Fruit fly (Drosophila melanogaster) whole organism, embryonic: Measurements from ENCODE around the gene Spn88Eb.

Experiments
- Atf6 ChIP-seq: fragments of 200-800 bp; sonication (Bioruptor generic); IDR thresholded peaks from 2 replicates; pipeline ENCODE4 v1.3.6; 2022; ENCODE audit warnings: missing biosample characterization, missing genetic modification characterization
- CG10267 ChIP-seq: fragments of 200-800 bp; sonication (Bioruptor generic); optimal IDR thresholded peaks from 2 replicates; lab custom pipeline; 2018; ENCODE audit warnings: missing biosample characterization, mild to moderate bottlenecking, missing genetic modification characterization, moderate library complexity
- CG11696 ChIP-seq: fragments of 200-800 bp; sonication (Bioruptor generic); IDR thresholded peaks from 2 replicates; pipeline ENCODE4 v1.3.6; 2022; ENCODE audit warnings: missing biosample characterization, missing genetic modification characterization
- CG12155 ChIP-seq: fragments of 200-800 bp; sonication (Bioruptor generic); optimal IDR thresholded peaks from 3 replicates; lab custom pipeline; 2016; ENCODE audit warnings: missing biosample characterization, missing genetic modification characterization
- CG14014 ChIP-seq: fragments of 200-800 bp; sonication (Bioruptor generic); IDR thresholded peaks from 2 replicates; pipeline ENCODE4 v1.3.6; 2022; ENCODE audit warnings: missing biosample characterization, missing genetic modification characterization
- CG14667 ChIP-seq: fragments of 200-800 bp; sonication (Bioruptor generic); IDR thresholded peaks from 2 replicates; pipeline ENCODE4 v1.3.6; 2022; ENCODE audit warnings: missing biosample characterization, missing genetic modification characterization
- CG14710 ChIP-seq: fragments of 200-800 bp; sonication (Bioruptor generic); optimal IDR thresholded peaks from 3 replicates; lab custom pipeline; 2019; ENCODE audit warnings: missing biosample characterization, mild to moderate bottlenecking, missing genetic modification characterization, moderate library complexity
- CG1602 ChIP-seq: fragments of 200-800 bp; sonication (Bioruptor generic); optimal IDR thresholded peaks from 3 replicates; lab custom pipeline; 2016; ENCODE audit warnings: missing biosample characterization, missing genetic modification characterization
- CG16863 ChIP-seq: fragments of 200-800 bp; sonication (Bioruptor generic); optimal IDR thresholded peaks from 3 replicates; lab custom pipeline; 2016; ENCODE audit warnings: missing biosample characterization, missing genetic modification characterization
- CG17912 ChIP-seq: fragments of 200-800 bp; sonication (Bioruptor generic); optimal IDR thresholded peaks from 2 replicates; lab custom pipeline; 2018; ENCODE audit warnings: missing biosample characterization, mild to moderate bottlenecking, missing genetic modification characterization
- CG32532 ChIP-seq: fragments of 200-800 bp; sonication (Bioruptor generic); IDR thresholded peaks from 2 replicates; pipeline ENCODE4 v1.3.6; 2022; ENCODE audit warnings: missing biosample characterization, missing genetic modification characterization
- CG43689 ChIP-seq: fragments of 200-800 bp; sonication (Bioruptor generic); IDR thresholded peaks from 2 replicates; pipeline ENCODE4 v1.3.6; 2022; ENCODE audit warnings: missing biosample characterization, missing genetic modification characterization
- CG6254 ChIP-seq: fragments of 200-800 bp; sonication (Bioruptor generic); optimal IDR thresholded peaks from 3 replicates; lab custom pipeline; 2017; ENCODE audit warnings: mild to moderate bottlenecking, missing biosample characterization, missing genetic modification reagents, missing genetic modification characterization
- CG6683 ChIP-seq: fragments of 200-800 bp; sonication (Bioruptor generic); optimal IDR thresholded peaks from 2 replicates; lab custom pipeline; 2017; ENCODE audit warnings: missing biosample characterization, mild to moderate bottlenecking, missing genetic modification characterization, missing genetic modification reagents
- CG7372 ChIP-seq: fragments of 200-800 bp; sonication (Bioruptor generic); IDR thresholded peaks from 2 replicates; pipeline ENCODE4 v1.3.6; 2022; ENCODE audit warnings: missing biosample characterization, missing genetic modification characterization
- CG8281 ChIP-seq: fragments of 200-800 bp; sonication (Bioruptor generic); optimal IDR thresholded peaks from 2 replicates; lab custom pipeline; 2018; ENCODE audit warnings: missing biosample characterization, mild to moderate bottlenecking, missing genetic modification characterization, moderate library complexity
- CG9876 ChIP-seq: fragments of 200-800 bp; sonication (Bioruptor generic); optimal IDR thresholded peaks from 2 replicates; lab custom pipeline; 2016; ENCODE audit warnings: missing biosample characterization, missing genetic modification characterization
- CkIIα-i1 ChIP-seq: fragments of 200-800 bp; sonication (Bioruptor generic); IDR thresholded peaks from 2 replicates; pipeline ENCODE4 v1.3.6; 2022; ENCODE audit warnings: missing biosample characterization, missing genetic modification characterization
- Dip3 ChIP-seq: fragments of 200-800 bp; sonication (Bioruptor generic); optimal IDR thresholded peaks from 3 replicates; lab custom pipeline; 2016; ENCODE audit warnings: missing biosample characterization, missing genetic modification characterization
- Drgx ChIP-seq: fragments of 200-800 bp; sonication (Bioruptor generic); IDR thresholded peaks from 2 replicates; pipeline ENCODE4 v1.3.6; 2022; ENCODE audit warnings: missing biosample characterization, missing genetic modification characterization
- H2.0 ChIP-seq: fragments of 200-800 bp; sonication (Bioruptor generic); IDR thresholded peaks from 2 replicates; pipeline ENCODE4 v1.3.6; 2022; ENCODE audit warnings: missing biosample characterization, missing genetic modification characterization
- Lim3 ChIP-seq: fragments of 200-800 bp; sonication (Bioruptor generic); IDR thresholded peaks from 2 replicates; pipeline ENCODE4 v1.3.6; 2022; ENCODE audit warnings: missing biosample characterization, missing genetic modification characterization
- Ptx1 ChIP-seq: fragments of 200-800 bp; sonication (Bioruptor generic); IDR thresholded peaks from 2 replicates; pipeline ENCODE4 v1.3.6; 2022; ENCODE audit warnings: missing biosample characterization, missing genetic modification characterization
- Rfx ChIP-seq: fragments of 200-800 bp; sonication (Bioruptor generic); IDR thresholded peaks from 2 replicates; pipeline ENCODE4 v1.3.6; 2022; ENCODE audit warnings: missing biosample characterization, missing genetic modification characterization
- Sin3A ChIP-seq: fragments of >200 bp; optimal IDR thresholded peaks from 2 replicates; lab custom pipeline; 2018
- Sox102F ChIP-seq: fragments of 200-800 bp; sonication (Bioruptor generic); optimal IDR thresholded peaks from 2 replicates; lab custom pipeline; 2018; ENCODE audit warnings: missing biosample characterization, mild to moderate bottlenecking, missing genetic modification characterization, moderate library complexity
- Ssrp ChIP-seq: fragments of 200-800 bp; sonication (Bioruptor generic); optimal IDR thresholded peaks from 2 replicates; lab custom pipeline; 2018; ENCODE audit warnings: missing biosample characterization, mild to moderate bottlenecking, missing genetic modification characterization, moderate library complexity
- Trl ChIP-seq, 3 experiments: fragments of >200 bp in 2 of 3; fragments of 200-800 bp in 1 of 3; sonication (Bioruptor generic) in 1 of 3; optimal IDR thresholded peaks; 2 replicates in 1 of 3; 3 replicates in 2 of 3; lab custom pipeline; 2016 to 2017; ENCODE audit warnings: missing biosample characterization in 1 of 3, missing genetic modification characterization in 1 of 3
- Vsx1 ChIP-seq: fragments of 200-800 bp; sonication (Bioruptor generic); optimal IDR thresholded peaks from 2 replicates; lab custom pipeline; 2017; ENCODE audit warnings: missing biosample characterization, mild to moderate bottlenecking, missing genetic modification characterization, missing genetic modification reagents
- YL-1 ChIP-seq: fragments of 200-800 bp; sonication (Bioruptor generic); optimal IDR thresholded peaks from 3 replicates; lab custom pipeline; 2017; ENCODE audit warnings: missing biosample characterization, mild to moderate bottlenecking, missing genetic modification characterization
- al ChIP-seq: fragments of 200-800 bp; sonication (Bioruptor generic); IDR thresholded peaks from 2 replicates; pipeline ENCODE4 v1.3.6; 2022; ENCODE audit warnings: missing biosample characterization, missing genetic modification characterization
- ash1 ChIP-seq: fragments of 200-800 bp; sonication (Bioruptor generic); optimal IDR thresholded peaks from 2 replicates; lab custom pipeline; 2018; ENCODE audit warnings: missing biosample characterization, mild to moderate bottlenecking, missing genetic modification characterization
- chinmo ChIP-seq: fragments of 200-800 bp; sonication (Bioruptor generic); IDR thresholded peaks from 4 replicates; pipeline ENCODE4 v1.3.6; 2022; ENCODE audit warnings: missing biosample characterization, missing genetic modification characterization; ENCODE audit not compliant: partially characterized antibody
- croc ChIP-seq: fragments of 200-800 bp; sonication (Bioruptor generic); conservative IDR thresholded peaks from 3 replicates; pipeline ENCODE4 v1.3.6; 2022; ENCODE audit warnings: missing biosample characterization, missing genetic modification characterization
- dan ChIP-seq: fragments of 200-800 bp; sonication (Bioruptor generic); IDR thresholded peaks from 2 replicates; pipeline ENCODE4 v1.3.6; 2022; ENCODE audit warnings: missing biosample characterization, missing genetic modification characterization
- emc ChIP-seq: fragments of 200-800 bp; sonication (Bioruptor generic); optimal IDR thresholded peaks from 2 replicates; lab custom pipeline; 2016; ENCODE audit warnings: missing biosample characterization, missing genetic modification characterization
- fd102C ChIP-seq: fragments of 200-800 bp; sonication (Bioruptor generic); optimal IDR thresholded peaks from 2 replicates; lab custom pipeline; 2018; ENCODE audit warnings: missing biosample characterization, mild to moderate bottlenecking, missing genetic modification characterization, moderate library complexity
- gfzf ChIP-seq: fragments of 200-800 bp; sonication (Bioruptor generic); optimal IDR thresholded peaks from 2 replicates; lab custom pipeline; 2016; ENCODE audit warnings: missing biosample characterization, mild to moderate bottlenecking, missing genetic modification characterization, moderate library complexity
- hkb ChIP-seq, 2 experiments: fragments of 200-800 bp in 1 of 2; fragments of >200 bp in 1 of 2; sonication (Bioruptor generic) in 1 of 2; IDR thresholded peaks in 1 of 2; optimal IDR thresholded peaks in 1 of 2; 2 replicates each; pipeline versions ENCODE4 v1.3.6 to Lab custom; 2017 to 2022; ENCODE audit warnings: missing biosample characterization in 1 of 2, missing genetic modification characterization in 1 of 2
- kay ChIP-seq: fragments of 200-800 bp; sonication (Bioruptor generic); optimal IDR thresholded peaks from 2 replicates; lab custom pipeline; 2016; ENCODE audit warnings: missing biosample characterization, missing genetic modification characterization
- lola ChIP-seq, 3 experiments: fragments of >200 bp in 2 of 3; fragments of 200-800 bp in 1 of 3; sonication (Bioruptor generic) in 1 of 3; optimal IDR thresholded peaks; 2 replicates each; lab custom pipeline; 2017 to 2019; ENCODE audit warnings: missing biosample characterization in 3 of 3, missing genetic modification characterization in 3 of 3, mild to moderate bottlenecking in 1 of 3, moderate library complexity in 1 of 3
- mam ChIP-seq: fragments of 200-800 bp; sonication (Bioruptor generic); optimal IDR thresholded peaks from 3 replicates; lab custom pipeline; 2016; ENCODE audit warnings: missing biosample characterization, missing genetic modification characterization
- oc ChIP-seq: fragments of 200-800 bp; sonication (Bioruptor generic); optimal IDR thresholded peaks from 2 replicates; lab custom pipeline; 2018; ENCODE audit warnings: missing biosample characterization, mild to moderate bottlenecking, missing genetic modification characterization, moderate library complexity
- slbo ChIP-seq: fragments of 200-800 bp; sonication (Bioruptor generic); IDR thresholded peaks from 2 replicates; pipeline ENCODE4 v1.3.6; 2022; ENCODE audit warnings: missing biosample characterization, missing genetic modification characterization
- sr ChIP-seq: fragments of 200-800 bp; sonication (Bioruptor generic); IDR thresholded peaks from 3 replicates; pipeline ENCODE4 v1.3.6; 2022; ENCODE audit warnings: missing biosample characterization, missing genetic modification characterization
- tap ChIP-seq: fragments of 200-800 bp; optimal IDR thresholded peaks from 3 replicates; lab custom pipeline; 2019; ENCODE audit warnings: missing biosample characterization, mild to moderate bottlenecking, missing genetic modification characterization, moderate library complexity
- zfh2 ChIP-seq: fragments of 200-800 bp; sonication (Bioruptor generic); optimal IDR thresholded peaks from 2 replicates; lab custom pipeline; 2016; ENCODE audit warnings: missing biosample characterization, missing genetic modification characterization

Spn88Eb gene

DNA sequence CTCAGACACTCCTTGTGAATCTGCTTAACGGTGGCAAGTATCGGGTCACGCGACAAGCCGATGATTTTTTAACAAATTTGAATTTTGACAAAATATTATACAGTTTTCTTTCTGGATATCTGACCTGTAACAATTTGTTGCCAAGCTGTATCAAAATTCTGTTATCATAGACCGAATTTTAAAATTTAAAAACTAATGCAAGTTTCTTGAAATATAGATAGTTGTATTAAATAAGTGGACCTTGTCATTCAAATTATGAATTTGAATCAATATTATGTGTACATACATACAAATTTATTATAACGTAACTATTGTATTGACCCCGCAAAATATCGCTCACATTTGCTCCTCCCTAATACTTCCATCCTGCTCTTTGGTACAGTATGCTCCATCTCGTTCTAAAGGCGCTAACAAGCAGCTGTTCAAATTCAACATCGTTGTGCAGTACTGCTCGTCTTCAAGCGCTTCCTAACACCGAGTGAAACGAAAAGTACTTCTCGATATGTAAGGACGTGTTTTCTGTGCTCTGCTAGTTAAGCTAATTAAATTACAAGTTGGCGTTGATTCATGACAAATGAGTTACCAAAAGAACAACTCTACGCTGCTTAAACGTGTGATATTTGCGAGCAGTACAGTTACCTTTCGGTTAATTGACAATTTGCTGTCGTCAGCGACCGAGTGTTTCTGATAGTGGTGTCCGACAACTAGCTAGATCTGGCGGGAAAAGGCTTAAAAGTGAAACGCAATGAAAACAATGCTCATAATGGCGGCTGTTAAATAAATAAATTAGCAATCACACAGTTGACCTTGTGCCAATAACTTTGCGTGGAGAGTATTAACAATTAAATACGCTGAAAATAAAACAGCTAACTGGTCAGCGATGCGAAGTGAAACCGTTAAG is 12.2 kb downstream of the Spn88Eb start, which contains the start of the genes Kpc1 and CG42542 (continued):
- peak; percentile 62 for TF ChIP-seq Sox102F (GFP tag; lab: Kevin White, UChicago)
- peak; percentile 63 for TF ChIP-seq YL-1 (GFP tag; lab: Kevin White, UChicago)
- TF ChIP-seq CG14710 (tag; lab: Kevin White, UChicago): peak; percentile 80
- TF ChIP-seq Drgx (GFP tag; lab: Robert Waterston, UW): no peak
- TF ChIP-seq CG12155: peak; percentile 74
- peak; percentile 53; the same call in 1 of the 2 replicates for TF ChIP-seq CG14014 (GFP tag; lab: Robert Waterston, UW)
- no peak for TF ChIP-seq oc (tag; lab: Kevin White, UChicago)
- TF ChIP-seq H2.0 (GFP tag; lab: Robert Waterston, UW): peak; percentile 35; the same call in 1 of the 2 replicates
- no peak for TF ChIP-seq Lim3 (GFP tag; lab: Robert Waterston, UW)
- peak; percentile 86 for TF ChIP-seq Rfx
- peak; percentile 48; the same call in 1 of the 3 replicates for TF ChIP-seq sr
- TF ChIP-seq CG43689 (GFP tag; lab: Robert Waterston, UW): no peak
- TF ChIP-seq CG14667 (GFP tag; lab: Robert Waterston, UW): 0 out of 2 replicates have a peak, but pooled peaks have one; percentile 30
- peak; percentile 52 for TF ChIP-seq CG16863 (GFP tag; lab: Kevin White, UChicago)
- TF ChIP-seq Ssrp (tag; lab: Kevin White, UChicago): peak; percentile 62
- TF ChIP-seq CG7372 (GFP tag; lab: Robert Waterston, UW): peak; percentile 44
- peak; percentile 27 for TF ChIP-seq emc (GFP tag; lab: Kevin White, UChicago)
- TF ChIP-seq CG32532 (GFP tag; lab: Robert Waterston, UW): peak; percentile 74
- TF ChIP-seq CkIIα-i1 (GFP tag; lab: Robert Waterston, UW): no peak
- peak; percentile 40 for TF ChIP-seq CG6683 (GFP tag; lab: Kevin White, UChicago)
- peak; percentile 81 for TF ChIP-seq slbo (GFP tag; lab: Robert Waterston, UW)
- TF ChIP-seq CG17912 (GFP tag; lab: Kevin White, UChicago): peak; percentile 52
- TF ChIP-seq lola (GFP tag; optimal IDR thresholded peaks at IDR 0.05; lab: Kevin White, UChicago): peak in 1 of 3 experiments; percentile 81
- peak; percentile 71 for TF ChIP-seq mam (GFP tag; lab: Kevin White, UChicago)
- TF ChIP-seq ash1 (GFP tag; lab: Kevin White, UChicago): peak; percentile 54
- TF ChIP-seq zfh2 (GFP tag; lab: Kevin White, UChicago): peak; percentile 83
- peak; percentile 63 for TF ChIP-seq Ptx1
- TF ChIP-seq CG1602: peak; percentile 79
- peak; percentile 88; the same call in 2 of the 4 replicates for TF ChIP-seq chinmo (GFP tag; lab: Robert Waterston, UW)
- TF ChIP-seq CG8281 (tag; lab: Kevin White, UChicago): no peak
- TF ChIP-seq CG10267 (tag; lab: Kevin White, UChicago): peak; percentile 94
- TF ChIP-seq kay (GFP tag; lab: Kevin White, UChicago): peak; percentile 56
- peak; percentile 89 for TF ChIP-seq Sin3A (lab: Kevin White, UChicago)
- TF ChIP-seq tap (tag; lab: Kevin White, UChicago): no peak
- peak; percentile 17; the same call in 1 of the 2 replicates for TF ChIP-seq Atf6 (GFP tag; lab: Robert Waterston, UW)
- no peak for TF ChIP-seq fd102C
- TF ChIP-seq croc (GFP tag; lab: Robert Waterston, UW): peak; percentile 33; the same call in 2 of the 3 replicates
- TF ChIP-seq CG6254 (GFP tag; lab: Kevin White, UChicago): no peak
- TF ChIP-seq Vsx1: peak; percentile 76
- TF ChIP-seq dan (GFP tag; lab: Robert Waterston, UW): no peak
- TF ChIP-seq Dip3 (GFP tag; lab: Kevin White, UChicago): peak; percentile 73
- TF ChIP-seq Trl (optimal IDR thresholded peaks at IDR 0.05; lab: Kevin White, UChicago): no peak
- peak; percentile 77 for TF ChIP-seq Trl (GFP tag; optimal IDR thresholded peaks at IDR 0.05; lab: Kevin White, UChicago)
- TF ChIP-seq CG11696 (GFP tag; lab: Robert Waterston, UW): 0 out of 2 replicates have a peak, but pooled peaks have one; percentile 30
- TF ChIP-seq gfzf (GFP tag; lab: Kevin White, UChicago): peak; percentile 23
- TF ChIP-seq hkb (optimal IDR thresholded peaks at IDR 0.05; lab: Kevin White, UChicago): peak; percentile 35
- 0 out of 2 replicates have a peak, but pooled peaks have one; percentile 20 for TF ChIP-seq hkb (GFP tag; IDR thresholded peaks at IDR 0.05; lab: Robert Waterston, UW)
- peak; percentile 55 for TF ChIP-seq CG9876 (GFP tag; lab: Kevin White, UChicago)
- peak; percentile 27; the same call in 1 of the 2 replicates for TF ChIP-seq al (GFP tag; lab: Robert Waterston, UW)
